Fruit fly (Drosophila melanogaster) whole organism, embryonic: Measurements from ENCODE around the gene Agpat3.

Experiments
- Awh ChIP-seq: fragments of 200-800 bp; sonication (Bioruptor generic); IDR thresholded peaks from 2 replicates; pipeline ENCODE4, ENCODE4 v1.3.6; 2022; ENCODE audit warnings: missing biosample characterization, missing genetic modification characterization
- CG10267 ChIP-seq: fragments of 200-800 bp; sonication (Bioruptor generic); optimal IDR thresholded peaks from 2 replicates; lab custom pipeline; 2018; ENCODE audit warnings: missing biosample characterization, mild to moderate bottlenecking, missing genetic modification characterization, moderate library complexity
- CG10274 ChIP-seq: fragments of 200-800 bp; sonication (Bioruptor generic); optimal IDR thresholded peaks from 3 replicates; lab custom pipeline; 2017; ENCODE audit warnings: missing biosample characterization, mild to moderate bottlenecking, missing genetic modification characterization
- CG10321 ChIP-seq: fragments of 200-800 bp; sonication (Bioruptor generic); IDR thresholded peaks from 2 replicates; pipeline ENCODE4 v1.3.6; 2022; ENCODE audit warnings: missing biosample characterization, missing genetic modification characterization
- CG10543 ChIP-seq: fragments of 200-800 bp; sonication (Bioruptor generic); optimal IDR thresholded peaks from 3 replicates; lab custom pipeline; 2017; ENCODE audit warnings: missing biosample characterization, mild to moderate bottlenecking, missing genetic modification characterization, moderate library complexity
- CG11247 ChIP-seq: fragments of 200-800 bp; sonication (Bioruptor generic); IDR thresholded peaks from 2 replicates; pipeline ENCODE4 v1.3.6; 2022; ENCODE audit warnings: missing biosample characterization, missing genetic modification characterization
- CG11560 ChIP-seq: fragments of 200-800 bp; sonication (Bioruptor generic); IDR thresholded peaks from 3 replicates; pipeline ENCODE4 v1.3.6; 2022; ENCODE audit warnings: missing biosample characterization, missing genetic modification characterization
- CG12155 ChIP-seq: fragments of 200-800 bp; sonication (Bioruptor generic); optimal IDR thresholded peaks from 3 replicates; lab custom pipeline; 2016; ENCODE audit warnings: missing biosample characterization, missing genetic modification characterization
- CG14667 ChIP-seq: fragments of 200-800 bp; sonication (Bioruptor generic); IDR thresholded peaks from 2 replicates; pipeline ENCODE4 v1.3.6; 2022; ENCODE audit warnings: missing biosample characterization, missing genetic modification characterization
- CG14965 ChIP-seq: fragments of 200-800 bp; sonication (Bioruptor generic); optimal IDR thresholded peaks from 2 replicates; lab custom pipeline; 2016; ENCODE audit warnings: missing biosample characterization, missing genetic modification characterization, borderline replicate concordance
- CG1603 ChIP-seq: fragments of 200-800 bp; sonication (Bioruptor generic); optimal IDR thresholded peaks from 2 replicates; lab custom pipeline; 2019; ENCODE audit warnings: missing biosample characterization, mild to moderate bottlenecking, missing genetic modification characterization, moderate library complexity
- CG16813 ChIP-seq: fragments of 200-800 bp; sonication (Bioruptor generic); IDR thresholded peaks from 3 replicates; pipeline ENCODE4 v1.3.6; 2022; ENCODE audit warnings: missing biosample characterization, missing genetic modification characterization; ENCODE audit not compliant: partially characterized antibody
- CG18476 ChIP-seq: fragments of 200-800 bp; sonication (Bioruptor generic); optimal IDR thresholded peaks from 2 replicates; lab custom pipeline; 2016; ENCODE audit warnings: missing biosample characterization, mild to moderate bottlenecking, missing genetic modification characterization
- CG18764 ChIP-seq: fragments of 200-800 bp; sonication (Bioruptor generic); optimal IDR thresholded peaks from 3 replicates; lab custom pipeline; 2016; ENCODE audit warnings: missing biosample characterization, missing genetic modification characterization
- CG3065 ChIP-seq: fragments of 200-800 bp; sonication (Bioruptor generic); optimal IDR thresholded peaks from 2 replicates; lab custom pipeline; 2016; ENCODE audit warnings: missing biosample characterization, missing genetic modification characterization
- CG3281 ChIP-seq: fragments of 200-800 bp; sonication (Bioruptor generic); optimal IDR thresholded peaks from 3 replicates; lab custom pipeline; 2017; ENCODE audit warnings: missing biosample characterization, mild to moderate bottlenecking, missing genetic modification characterization
- CG42726 ChIP-seq: fragments of 200-800 bp; sonication (Bioruptor generic); IDR thresholded peaks from 2 replicates; pipeline ENCODE4 v1.3.6; 2022; ENCODE audit warnings: missing biosample characterization, missing genetic modification characterization; ENCODE audit not compliant: partially characterized antibody
- CG4730 ChIP-seq: fragments of 200-800 bp; sonication (Bioruptor generic); IDR thresholded peaks from 2 replicates; pipeline ENCODE4 v1.3.6; 2022; ENCODE audit warnings: missing biosample characterization, missing genetic modification characterization
- CG7556 ChIP-seq: fragments of 200-800 bp; sonication (Bioruptor generic); optimal IDR thresholded peaks from 2 replicates; lab custom pipeline; 2017; ENCODE audit warnings: missing biosample characterization, mild to moderate bottlenecking, missing genetic modification characterization
- CG7745 ChIP-seq: fragments of 200-800 bp; sonication (Bioruptor generic); optimal IDR thresholded peaks from 2 replicates; lab custom pipeline; 2018; ENCODE audit warnings: missing biosample characterization, mild to moderate bottlenecking, missing genetic modification characterization, moderate library complexity
- CG7963 ChIP-seq: fragments of 200-800 bp; sonication (Bioruptor generic); IDR thresholded peaks from 3 replicates; pipeline ENCODE4 v1.3.6; 2022; ENCODE audit warnings: missing biosample characterization, missing genetic modification characterization; ENCODE audit not compliant: partially characterized antibody
- E2f2 ChIP-seq: fragments of 200-800 bp; sonication (Bioruptor generic); IDR thresholded peaks from 2 replicates; pipeline ENCODE4 v1.3.6; 2022; ENCODE audit warnings: missing biosample characterization, missing genetic modification characterization
- Fer2 ChIP-seq: fragments of 200-800 bp; sonication (Bioruptor generic); optimal IDR thresholded peaks from 2 replicates; lab custom pipeline; 2018; ENCODE audit warnings: missing biosample characterization, mild to moderate bottlenecking, missing genetic modification characterization, moderate library complexity
- HHEX ChIP-seq: fragments of 200-800 bp; sonication (Bioruptor generic); optimal IDR thresholded peaks from 3 replicates; lab custom pipeline; 2017; ENCODE audit warnings: missing biosample characterization, mild to moderate bottlenecking, missing genetic modification characterization, missing genetic modification reagents
- Hand ChIP-seq: fragments of 200-800 bp; sonication (Bioruptor generic); optimal IDR thresholded peaks from 2 replicates; lab custom pipeline; 2017; ENCODE audit warnings: mild to moderate bottlenecking, missing biosample characterization, missing genetic modification reagents, missing genetic modification characterization
- Max ChIP-seq: fragments of 200-800 bp; sonication (Bioruptor generic); optimal IDR thresholded peaks from 2 replicates; lab custom pipeline; 2016; ENCODE audit warnings: missing biosample characterization, mild to moderate bottlenecking, missing genetic modification characterization
- Mrtf ChIP-seq: fragments of 200-800 bp; sonication (Bioruptor generic); IDR thresholded peaks from 3 replicates; pipeline ENCODE4 v1.3.6; 2022; ENCODE audit warnings: missing biosample characterization, missing genetic modification characterization
- NC2β ChIP-seq: fragments of 200-800 bp; sonication (Bioruptor generic); optimal IDR thresholded peaks from 2 replicates; lab custom pipeline; 2016; ENCODE audit warnings: missing biosample characterization, missing genetic modification characterization
- Oaz ChIP-seq: fragments of 200-800 bp; sonication (Bioruptor generic); IDR thresholded peaks from 2 replicates; pipeline ENCODE4 v1.3.6; 2022; ENCODE audit warnings: missing biosample characterization, missing genetic modification characterization
- Ptx1 ChIP-seq: fragments of 200-800 bp; sonication (Bioruptor generic); IDR thresholded peaks from 2 replicates; pipeline ENCODE4 v1.3.6; 2022; ENCODE audit warnings: missing biosample characterization, missing genetic modification characterization
- Sox100B ChIP-seq: fragments of 200-800 bp; sonication (Bioruptor generic); optimal IDR thresholded peaks from 3 replicates; lab custom pipeline; 2018; ENCODE audit warnings: missing biosample characterization, mild to moderate bottlenecking, missing genetic modification characterization
- amos ChIP-seq: fragments of 200-800 bp; sonication (Bioruptor generic); IDR thresholded peaks from 2 replicates; pipeline ENCODE4 v1.3.6; 2022; ENCODE audit warnings: missing biosample characterization, missing genetic modification characterization; ENCODE audit not compliant: partially characterized antibody
- bbx ChIP-seq: fragments of 200-800 bp; sonication (Bioruptor generic); IDR thresholded peaks from 2 replicates; pipeline ENCODE4 v1.3.6; 2022; ENCODE audit warnings: missing biosample characterization, missing genetic modification characterization; ENCODE audit not compliant: partially characterized antibody
- bcd ChIP-seq: fragments of 200-800 bp; sonication (Bioruptor generic); optimal IDR thresholded peaks from 2 replicates; lab custom pipeline; 2017; ENCODE audit warnings: missing biosample characterization, mild to moderate bottlenecking, missing genetic modification characterization
- br ChIP-seq: fragments of >200 bp; optimal IDR thresholded peaks from 2 replicates; lab custom pipeline; 2017
- crp ChIP-seq, 2 experiments: fragments of 200-800 bp; sonication (Bioruptor generic); optimal IDR thresholded peaks; 2 replicates in 1 of 2; 3 replicates in 1 of 2; lab custom pipeline; 2017; ENCODE audit warnings: missing biosample characterization in 2 of 2, missing genetic modification characterization in 2 of 2, mild to moderate bottlenecking in 1 of 2, moderate library complexity in 1 of 2
- dpn ChIP-seq, 2 experiments: fragments of 200-800 bp; sonication (Bioruptor generic); optimal IDR thresholded peaks; 3 replicates each; lab custom pipeline; 2016; ENCODE audit warnings: missing biosample characterization in 2 of 2, missing genetic modification characterization in 2 of 2
- exex ChIP-seq: fragments of 200-800 bp; sonication (Bioruptor generic); optimal IDR thresholded peaks from 4 replicates; lab custom pipeline; 2018; ENCODE audit warnings: missing biosample characterization, mild to moderate bottlenecking, missing genetic modification characterization, moderate library complexity
- inv ChIP-seq: fragments of 200-800 bp; sonication (Bioruptor generic); IDR thresholded peaks from 2 replicates; pipeline ENCODE4 v1.3.6; 2022; ENCODE audit warnings: missing biosample characterization, missing genetic modification characterization; ENCODE audit not compliant: partially characterized antibody
- nerfin-2 ChIP-seq: fragments of 200-800 bp; sonication (Bioruptor generic); IDR thresholded peaks from 2 replicates; pipeline ENCODE4 v1.3.6; 2022; ENCODE audit warnings: missing biosample characterization, missing genetic modification characterization; ENCODE audit not compliant: partially characterized antibody
- p53 ChIP-seq: fragments of 200-800 bp; sonication (Bioruptor generic); optimal IDR thresholded peaks from 2 replicates; lab custom pipeline; 2016; ENCODE audit warnings: missing biosample characterization, missing genetic modification characterization
- peb ChIP-seq: fragments of 200-800 bp; sonication (Bioruptor generic); IDR thresholded peaks from 2 replicates; pipeline ENCODE4 v1.3.6; 2022; ENCODE audit warnings: missing biosample characterization, missing genetic modification characterization
- row ChIP-seq: fragments of 200-800 bp; sonication (Bioruptor generic); IDR thresholded peaks from 3 replicates; pipeline ENCODE4 v1.3.6; 2022; ENCODE audit warnings: missing biosample characterization, missing genetic modification characterization
- sc ChIP-seq, 3 experiments: fragments of >200 bp in 2 of 3; fragments of 200-800 bp in 1 of 3; sonication (Bioruptor generic) in 1 of 3; optimal IDR thresholded peaks; 2 replicates in 2 of 3; 3 replicates in 1 of 3; lab custom pipeline; 2017; ENCODE audit warnings: mild to moderate bottlenecking in 1 of 3, missing biosample characterization in 1 of 3, missing genetic modification characterization in 1 of 3, missing genetic modification reagents in 1 of 3
- stwl ChIP-seq: fragments of 200-800 bp; sonication (Bioruptor generic); optimal IDR thresholded peaks from 3 replicates; lab custom pipeline; 2018; ENCODE audit warnings: missing biosample characterization, mild to moderate bottlenecking, missing genetic modification characterization, moderate library complexity
- tna ChIP-seq: fragments of 200-800 bp; sonication (Bioruptor generic); IDR thresholded peaks from 2 replicates; pipeline ENCODE4 v1.3.6; 2022; ENCODE audit warnings: missing biosample characterization, missing genetic modification characterization; ENCODE audit not compliant: partially characterized antibody
- unc-4 ChIP-seq: fragments of 200-800 bp; sonication (Bioruptor generic); IDR thresholded peaks from 2 replicates; pipeline ENCODE4 v1.3.6; 2022; ENCODE audit warnings: missing biosample characterization, missing genetic modification characterization; ENCODE audit not compliant: partially characterized antibody
- vfl ChIP-seq: fragments of 200-800 bp; sonication (Bioruptor generic); optimal IDR thresholded peaks from 2 replicates; lab custom pipeline; 2016; ENCODE audit warnings: missing biosample characterization, missing genetic modification characterization

Gene Agpat3

DNA sequence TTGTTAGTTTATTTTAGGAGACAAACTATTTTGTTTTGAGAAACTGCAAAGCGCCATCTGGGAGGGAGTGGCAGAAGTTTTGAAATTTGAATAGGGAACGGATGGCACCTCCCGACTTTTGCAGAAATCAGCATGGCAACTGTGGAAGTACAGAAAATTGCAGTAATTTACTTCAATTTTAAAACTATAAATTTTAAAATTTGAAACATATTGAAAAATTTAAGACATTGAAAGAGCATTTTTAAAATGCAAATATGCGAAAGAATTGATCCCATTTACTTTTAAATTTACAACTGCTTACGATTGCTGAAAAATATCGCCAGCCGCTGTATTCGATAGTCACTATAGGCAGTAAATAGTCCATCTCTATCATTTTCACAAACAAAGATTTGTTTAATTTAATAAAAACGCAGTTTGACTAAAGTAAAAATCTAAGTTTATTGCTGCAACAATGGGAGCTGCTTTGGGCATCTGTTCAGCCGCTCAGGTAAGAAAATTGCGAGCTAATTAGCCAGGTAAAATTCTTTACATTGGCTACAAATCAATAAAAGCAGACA, 26.7 kb upstream of the Agpat3 start, which contains the start of gene Serinc (continued):
- peak; percentile 16 for TF ChIP-seq Fer2 (tag; lab: Kevin White, UChicago)
- TF ChIP-seq bcd, result peak; percentile 65
- 0 out of 2 replicates have a peak, but pooled peaks have one; percentile 21 for TF ChIP-seq CG14667 (GFP tag; lab: Robert Waterston, UW)
- TF ChIP-seq CG7963, result peak; percentile 95
- TF ChIP-seq E2f2, result peak; percentile 72
- peak; percentile 45 for TF ChIP-seq CG18764 (GFP tag; lab: Kevin White, UChicago)
- TF ChIP-seq CG11247 (GFP tag; lab: Robert Waterston, UW), result 0 out of 2 replicates have a peak, but pooled peaks have one; percentile 5
- TF ChIP-seq CG18476 (GFP tag; lab: Kevin White, UChicago), result peak; percentile 27
- no peak for TF ChIP-seq Hand (GFP tag; lab: Kevin White, UChicago)
- TF ChIP-seq CG14965, result peak; percentile 99
- peak; percentile 67; the same call in 2 of the 3 replicates for TF ChIP-seq CG11560
- TF ChIP-seq CG12155 (GFP tag; lab: Kevin White, UChicago), result peak; percentile 30
- TF ChIP-seq Ptx1 (GFP tag; lab: Robert Waterston, UW), result peak; percentile 50
- TF ChIP-seq CG7556 (GFP tag; lab: Kevin White, UChicago), result peak; percentile 21
- peak; percentile 81 for TF ChIP-seq CG10267 (tag; lab: Kevin White, UChicago)
- TF ChIP-seq CG3281 (GFP tag; lab: Kevin White, UChicago), result peak; percentile 32
- TF ChIP-seq unc-4 (GFP tag; lab: Robert Waterston, UW), result peak; percentile 96
- TF ChIP-seq bbx, result peak; percentile 97
- TF ChIP-seq stwl (tag; lab: Kevin White, UChicago), result peak; percentile 48
- peak; percentile 15 for TF ChIP-seq exex (tag; lab: Kevin White, UChicago)
- TF ChIP-seq CG10274, result no peak
- TF ChIP-seq nerfin-2 (GFP tag; lab: Robert Waterston, UW), result peak; percentile 90
- TF ChIP-seq peb (GFP tag; lab: Robert Waterston, UW), result no peak
- TF ChIP-seq amos (GFP tag; lab: Robert Waterston, UW), result peak; percentile 98
- peak; percentile 59 for TF ChIP-seq vfl (GFP tag; lab: Kevin White, UChicago)
- TF ChIP-seq CG7745 (tag; lab: Kevin White, UChicago), result no peak
- TF ChIP-seq dpn (GFP tag; optimal IDR thresholded peaks at IDR 0.05; lab: Kevin White, UChicago), result peak; percentile 50 to 59
- no peak for TF ChIP-seq br (lab: Kevin White, UChicago)
- TF ChIP-seq Awh, result no peak
- TF ChIP-seq Mrtf (GFP tag; lab: Robert Waterston, UW), result no peak
- TF ChIP-seq Sox100B (GFP tag; lab: Kevin White, UChicago), result no peak
- TF ChIP-seq sc (optimal IDR thresholded peaks at IDR 0.05; lab: Kevin White, UChicago), result no peak
- peak; percentile 5 for TF ChIP-seq sc (GFP tag; optimal IDR thresholded peaks at IDR 0.05; lab: Kevin White, UChicago)
- peak; percentile 44 for TF ChIP-seq CG1603 (tag; lab: Kevin White, UChicago)
- TF ChIP-seq CG4730, result no peak
- peak; percentile 13 for TF ChIP-seq NC2β
- no peak for TF ChIP-seq Oaz (GFP tag; lab: Robert Waterston, UW)
- peak; percentile 95 for TF ChIP-seq tna
- TF ChIP-seq CG10321 (GFP tag; lab: Robert Waterston, UW), result no peak
- peak; percentile 81 for TF ChIP-seq row
- peak; percentile 95 for TF ChIP-seq CG42726 (GFP tag; lab: Robert Waterston, UW)
- TF ChIP-seq CG16813 (GFP tag; lab: Robert Waterston, UW), result peak; percentile 98
- peak; percentile 6 for TF ChIP-seq p53 (GFP tag; lab: Kevin White, UChicago)
- peak; percentile 97 for TF ChIP-seq inv
- TF ChIP-seq crp (GFP tag; optimal IDR thresholded peaks at IDR 0.05; lab: Kevin White, UChicago), result peak in 1 of 2 experiments; percentile 50
- peak; percentile 74 for TF ChIP-seq Max
- TF ChIP-seq CG3065 (GFP tag; lab: Kevin White, UChicago), result peak; percentile 33
- peak; percentile 74 for TF ChIP-seq CG10543 (GFP tag; lab: Kevin White, UChicago)
- peak; percentile 48 for TF ChIP-seq HHEX (GFP tag; lab: Kevin White, UChicago)
